Worm (Caenorhabditis elegans): ENCODE results near the gene Y15E3A.3.
A peak's percentile ranks its signal among the peaks of the same experiment; 100 is the strongest.

ce11 chrX:15353874-15354480 is 28.4 kb upstream of the Y15E3A.3 start:
- TF ChIP-seq skn-1 (tag; optimal IDR thresholded peaks at IDR 0.05) (peak; percentile 73), nhr-23 (tag; optimal IDR thresholded peaks at IDR 0.05) (no peak), ceh-82 (tag; optimal IDR thresholded peaks at IDR 0.05) (no peak), nhr-237 (tag; optimal IDR thresholded peaks at IDR 0.05) (no peak), nhr-77 (tag; optimal IDR thresholded peaks at IDR 0.05) (peak; percentile 8), zag-1 (tag; optimal IDR thresholded peaks at IDR 0.05) (peak; percentile 94), ztf-4 (tag; optimal IDR thresholded peaks at IDR 0.05) (peak; percentile 74), unc-62 (GFP tag; optimal IDR thresholded peaks at IDR 0.05) (peak; percentile 37), mab-5 (tag; optimal IDR thresholded peaks at IDR 0.05) (no peak)

Measured in whole organism, L2 larva.